Fruit fly (Drosophila melanogaster) whole organism, prepupa: ENCODE data around the gene upd3.

ENCODE experiments used
- CG11294 ChIP-seq: fragments of 200-800 bp; sonication (Bioruptor generic); IDR thresholded peaks from 2 replicates; pipeline ENCODE4 v1.3.6; 2022; ENCODE audit warnings: missing biosample characterization, missing genetic modification characterization
- CG11762 ChIP-seq: fragments of 200-800 bp; sonication (Bioruptor generic); optimal IDR thresholded peaks from 3 replicates; lab custom pipeline; 2016; ENCODE audit warnings: missing biosample characterization, missing genetic modification characterization; ENCODE audit not compliant: insufficient read depth
- CG15336 ChIP-seq: fragments of 200-800 bp; sonication (Bioruptor generic); IDR thresholded peaks from 2 replicates; pipeline ENCODE4 v1.3.6; 2022; ENCODE audit warnings: missing biosample characterization, missing genetic modification characterization
- CG1621 ChIP-seq: fragments of 200-800 bp; sonication (Bioruptor generic); optimal IDR thresholded peaks from 3 replicates; lab custom pipeline; 2018; ENCODE audit warnings: missing biosample characterization, mild to moderate bottlenecking, missing genetic modification characterization
- CG16779 ChIP-seq: fragments of 200-800 bp; sonication (Bioruptor generic); optimal IDR thresholded peaks from 3 replicates; lab custom pipeline; 2017; ENCODE audit warnings: missing biosample characterization, mild to moderate bottlenecking, missing genetic modification characterization
- CG3032 ChIP-seq: fragments of 200-800 bp; optimal IDR thresholded peaks from 2 replicates; lab custom pipeline; 2019; ENCODE audit warnings: missing biosample characterization, mild to moderate bottlenecking, missing genetic modification characterization, moderate library complexity
- CG31627 ChIP-seq: fragments of 200-800 bp; sonication (Bioruptor generic); optimal IDR thresholded peaks from 3 replicates; lab custom pipeline; 2016; ENCODE audit warnings: missing biosample characterization, missing genetic modification characterization
- CG32006 ChIP-seq: fragments of 200-800 bp; sonication (Bioruptor generic); optimal IDR thresholded peaks from 3 replicates; lab custom pipeline; 2017; ENCODE audit warnings: missing biosample characterization, mild to moderate bottlenecking, missing genetic modification characterization
- CG34406 ChIP-seq: fragments of 200-800 bp; sonication (Bioruptor generic); optimal IDR thresholded peaks from 3 replicates; lab custom pipeline; 2016; ENCODE audit warnings: missing biosample characterization, missing genetic modification characterization
- CG4318 ChIP-seq: fragments of 200-800 bp; sonication (Bioruptor generic); optimal IDR thresholded peaks from 3 replicates; lab custom pipeline; 2017; ENCODE audit warnings: missing biosample characterization, mild to moderate bottlenecking, missing genetic modification characterization
- CG6163 ChIP-seq: fragments of 200-800 bp; sonication (Bioruptor generic); IDR thresholded peaks from 3 replicates; pipeline ENCODE4 v1.3.6; 2022; ENCODE audit warnings: missing biosample characterization, missing genetic modification characterization
- CG6276 ChIP-seq: fragments of 200-800 bp; sonication (Bioruptor generic); optimal IDR thresholded peaks from 2 replicates; lab custom pipeline; 2017; ENCODE audit warnings: missing biosample characterization, mild to moderate bottlenecking, missing genetic modification characterization
- CG6792 ChIP-seq: fragments of 200-800 bp; sonication (Bioruptor generic); optimal IDR thresholded peaks from 3 replicates; lab custom pipeline; 2016; ENCODE audit warnings: missing biosample characterization, missing genetic modification characterization
- CG6808 ChIP-seq: fragments of 200-800 bp; sonication (Bioruptor generic); optimal IDR thresholded peaks from 3 replicates; lab custom pipeline; 2017; ENCODE audit warnings: missing biosample characterization, missing genetic modification characterization, mild to moderate bottlenecking, moderate library complexity, missing genetic modification reagents
- CG6854 ChIP-seq: fragments of 200-800 bp; sonication (Bioruptor generic); optimal IDR thresholded peaks from 2 replicates; lab custom pipeline; 2017; ENCODE audit warnings: missing biosample characterization, mild to moderate bottlenecking, missing genetic modification characterization
- CG7368 ChIP-seq: fragments of 200-800 bp; sonication (Bioruptor generic); optimal IDR thresholded peaks from 3 replicates; lab custom pipeline; 2016; ENCODE audit warnings: missing biosample characterization, missing genetic modification characterization
- CG8319 ChIP-seq: fragments of 200-800 bp; sonication (Bioruptor generic); optimal IDR thresholded peaks from 3 replicates; lab custom pipeline; 2016; ENCODE audit warnings: missing biosample characterization, missing genetic modification characterization
- CG8632 ChIP-seq: fragments of 200-800 bp; sonication (Bioruptor generic); optimal IDR thresholded peaks from 3 replicates; lab custom pipeline; 2016; ENCODE audit warnings: missing biosample characterization, missing genetic modification characterization
- CG9139 ChIP-seq: fragments of 200-800 bp; sonication (Bioruptor generic); optimal IDR thresholded peaks from 3 replicates; lab custom pipeline; 2017; ENCODE audit warnings: missing biosample characterization, mild to moderate bottlenecking, missing genetic modification characterization
- Eip78C ChIP-seq: fragments of 200-800 bp; sonication (Bioruptor generic); peaks from one replicate; lab custom pipeline; 2016; ENCODE audit warnings: missing biosample characterization, missing genetic modification characterization
- Eip93F ChIP-seq: fragments of 200-800 bp; sonication (Bioruptor generic); optimal IDR thresholded peaks from 2 replicates; lab custom pipeline; 2016; ENCODE audit warnings: missing biosample characterization, mild to moderate bottlenecking, missing genetic modification characterization
- Hr38 ChIP-seq: sonication (Bioruptor generic); optimal IDR thresholded peaks from 2 replicates; lab custom pipeline; 2016; ENCODE audit warnings: missing biosample characterization, missing genetic modification characterization
- Hr4 ChIP-seq: fragments of 200-800 bp; sonication (Bioruptor generic); optimal IDR thresholded peaks from 3 replicates; lab custom pipeline; 2016; ENCODE audit warnings: missing biosample characterization, missing genetic modification characterization
- Lpt ChIP-seq: fragments of 200-800 bp; sonication (Bioruptor generic); optimal IDR thresholded peaks from 3 replicates; lab custom pipeline; 2016; ENCODE audit warnings: missing biosample characterization, missing genetic modification characterization
- OdsH ChIP-seq: fragments of 200-800 bp; sonication (Bioruptor generic); optimal IDR thresholded peaks from 3 replicates; lab custom pipeline; 2016; ENCODE audit warnings: missing biosample characterization, missing genetic modification characterization
- Sox102F ChIP-seq: fragments of 200-800 bp; sonication (Bioruptor generic); optimal IDR thresholded peaks from 2 replicates; lab custom pipeline; 2016; ENCODE audit warnings: missing biosample characterization, mild to moderate bottlenecking, missing genetic modification characterization
- Sox14 ChIP-seq: fragments of 200-800 bp; sonication (Bioruptor generic); optimal IDR thresholded peaks from 3 replicates; lab custom pipeline; 2016; ENCODE audit warnings: missing biosample characterization, missing genetic modification characterization
- Sox15 ChIP-seq: fragments of 200-800 bp; sonication (Bioruptor generic); optimal IDR thresholded peaks from 3 replicates; lab custom pipeline; 2016; ENCODE audit warnings: missing biosample characterization, missing genetic modification characterization
- cyc ChIP-seq: fragments of 200-800 bp; sonication (Bioruptor generic); optimal IDR thresholded peaks from 3 replicates; lab custom pipeline; 2016; ENCODE audit warnings: missing biosample characterization, missing genetic modification characterization
- dsx ChIP-seq: fragments of 200-800 bp; optimal IDR thresholded peaks from 3 replicates; lab custom pipeline; 2019; ENCODE audit warnings: missing biosample characterization, mild to moderate bottlenecking, missing genetic modification characterization, moderate library complexity; ENCODE audit not compliant: poor library complexity, severe bottlenecking
- fd59A ChIP-seq: fragments of 200-800 bp; sonication (Bioruptor generic); optimal IDR thresholded peaks from 2 replicates; lab custom pipeline; 2017; ENCODE audit warnings: missing biosample characterization, mild to moderate bottlenecking, missing genetic modification characterization, missing genetic modification reagents
- lz ChIP-seq: fragments of 200-800 bp; sonication (Bioruptor generic); optimal IDR thresholded peaks from 3 replicates; lab custom pipeline; 2016; ENCODE audit warnings: missing biosample characterization, missing genetic modification characterization
- net ChIP-seq: fragments of 200-800 bp; sonication (Bioruptor generic); optimal IDR thresholded peaks from 3 replicates; lab custom pipeline; 2016; ENCODE audit warnings: missing biosample characterization, missing genetic modification characterization
- pdm3 ChIP-seq: fragments of 200-800 bp; sonication (Bioruptor generic); optimal IDR thresholded peaks from 3 replicates; lab custom pipeline; 2016; ENCODE audit warnings: missing biosample characterization, missing genetic modification characterization
- salr ChIP-seq, 2 experiments: fragments of 200-800 bp; sonication (Bioruptor generic); optimal IDR thresholded peaks; 3 replicates each; lab custom pipeline; 2016 to 2018; ENCODE audit warnings: missing biosample characterization in 2 of 2, missing genetic modification characterization in 2 of 2, mild to moderate bottlenecking in 1 of 2
- spab ChIP-seq: fragments of 200-800 bp; sonication (Bioruptor generic); optimal IDR thresholded peaks from 2 replicates; lab custom pipeline; 2017; ENCODE audit warnings: missing biosample characterization, mild to moderate bottlenecking, missing genetic modification characterization, missing genetic modification reagents
- ss ChIP-seq, 2 experiments: fragments of 200-800 bp; sonication (Bioruptor generic); optimal IDR thresholded peaks; 2 replicates in 1 of 2; 3 replicates in 1 of 2; lab custom pipeline; 2017 to 2018; ENCODE audit warnings: mild to moderate bottlenecking in 2 of 2, missing biosample characterization in 2 of 2, missing genetic modification characterization in 2 of 2, moderate library complexity in 1 of 2
- svp ChIP-seq: fragments of 200-800 bp; sonication (Bioruptor generic); peaks from one replicate; lab custom pipeline; 2016; ENCODE audit warnings: missing biosample characterization, missing genetic modification characterization
- topi ChIP-seq: fragments of 200-800 bp; sonication (Bioruptor generic); optimal IDR thresholded peaks from 3 replicates; lab custom pipeline; 2016; ENCODE audit warnings: missing biosample characterization, missing genetic modification characterization
- vri ChIP-seq: fragments of 200-800 bp; sonication (Bioruptor generic); optimal IDR thresholded peaks from 3 replicates; lab custom pipeline; 2016; ENCODE audit warnings: missing biosample characterization, mild to moderate bottlenecking, missing genetic modification characterization

upd3 gene

DNA sequence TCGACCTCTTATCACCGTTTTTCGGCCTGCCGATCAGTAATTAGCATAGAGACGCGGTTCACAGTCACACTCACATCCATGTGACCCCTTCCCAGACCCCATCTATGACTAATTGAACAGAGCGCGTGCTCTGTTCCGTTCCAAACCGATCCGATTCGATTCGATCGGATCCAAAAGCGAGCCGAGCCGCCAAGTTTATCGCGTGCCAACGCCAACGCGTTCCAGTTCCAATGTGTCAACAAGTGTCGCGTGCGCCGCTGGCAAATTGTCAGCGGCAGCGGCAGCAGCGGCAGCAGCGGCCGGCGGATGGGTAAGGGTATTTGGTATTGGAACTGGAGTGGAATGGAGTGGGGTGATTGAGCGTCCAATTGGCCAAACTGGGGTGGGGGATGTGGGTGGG lies 28.8 kb upstream of the upd3 start:
- TF ChIP-seq CG11294 (no peak), CG7368 (GFP tag; lab: Kevin White, UChicago) (no peak), ss (GFP tag; optimal IDR thresholded peaks at IDR 0.05; lab: Kevin White, UChicago) (peak in 1 of 2 experiments; percentile 17), cyc (GFP tag; lab: Kevin White, UChicago) (no peak), CG32006 (no peak), CG31627 (no peak), Hr4 (GFP tag; lab: Kevin White, UChicago) (no peak), svp (GFP tag; lab: Kevin White, UChicago) (peak; percentile 64), dsx (GFP tag; lab: Kevin White, UChicago) (no peak), CG8319 (GFP tag; lab: Kevin White, UChicago) (no peak), CG15336 (GFP tag; lab: Robert Waterston, UW) (no peak), Sox15 (GFP tag; lab: Kevin White, UChicago) (no peak)
- TF ChIP-seq, all 60 proteins: peak for 2

DNA sequence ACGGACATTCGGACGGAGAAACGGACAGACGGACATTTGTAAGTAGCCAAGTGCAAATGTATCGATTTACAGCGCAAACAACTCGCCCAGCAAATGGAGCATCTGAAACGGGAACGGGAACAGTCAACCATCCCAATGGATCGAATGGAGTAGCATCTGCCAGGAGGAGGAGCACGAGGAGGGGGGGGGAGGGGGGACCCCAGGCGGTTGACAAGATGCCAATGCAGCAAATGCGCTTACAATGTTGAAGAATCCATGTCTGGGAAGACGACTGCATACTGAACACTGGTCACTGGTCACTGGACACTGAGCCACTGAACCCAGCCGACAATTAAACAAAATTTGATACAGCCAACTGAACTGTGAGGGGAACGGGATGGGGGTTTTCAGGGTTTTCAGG lies 25.1 kb upstream of the upd3 start:
- TF ChIP-seq salr (GFP tag; optimal IDR thresholded peaks at IDR 0.05; lab: Kevin White, UChicago) (no peak), Eip93F (GFP tag; lab: Kevin White, UChicago) (no peak), dsx (GFP tag; lab: Kevin White, UChicago) (peak; percentile 67), Lpt (GFP tag; lab: Kevin White, UChicago) (no peak), svp (GFP tag; lab: Kevin White, UChicago) (no peak)

DNA sequence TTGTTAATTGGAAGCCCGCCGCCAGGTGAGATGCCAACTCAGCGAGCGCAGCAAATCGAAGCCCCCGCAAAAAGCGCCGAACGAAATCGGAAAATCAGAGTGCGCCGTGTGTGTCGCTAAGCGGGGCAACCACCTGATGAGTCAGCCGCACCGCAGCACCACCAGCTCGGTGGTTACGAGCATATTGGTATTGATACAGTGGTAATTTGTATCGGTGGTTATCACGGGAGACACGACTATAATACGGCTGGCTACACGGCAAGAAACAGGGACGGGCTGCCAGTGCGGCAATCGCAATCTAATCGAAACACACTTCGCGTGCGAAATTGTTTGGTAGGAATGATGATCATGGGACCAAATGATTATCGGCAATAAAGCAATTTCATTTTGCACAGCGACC lies 23.3 kb upstream of the upd3 start:
- TF ChIP-seq CG31627: no peak
- TF ChIP-seq Eip93F (GFP tag; lab: Kevin White, UChicago): no peak
- TF ChIP-seq Hr38: no peak
- no peak for TF ChIP-seq Sox102F (GFP tag; lab: Kevin White, UChicago)
- peak; percentile 2 for TF ChIP-seq CG6854 (GFP tag; lab: Kevin White, UChicago)
- TF ChIP-seq salr (GFP tag; optimal IDR thresholded peaks at IDR 0.05; lab: Kevin White, UChicago): no peak
- TF ChIP-seq svp (GFP tag; lab: Kevin White, UChicago): peak; percentile 53
- TF ChIP-seq Lpt (GFP tag; lab: Kevin White, UChicago): no peak
- no peak for TF ChIP-seq OdsH
- TF ChIP-seq Sox14 (GFP tag; lab: Kevin White, UChicago): no peak
- no peak for TF ChIP-seq CG15336 (GFP tag; lab: Robert Waterston, UW)
- no peak for TF ChIP-seq CG4318
- TF ChIP-seq CG6163 (GFP tag; lab: Robert Waterston, UW): no peak
- no peak for TF ChIP-seq CG32006

DNA sequence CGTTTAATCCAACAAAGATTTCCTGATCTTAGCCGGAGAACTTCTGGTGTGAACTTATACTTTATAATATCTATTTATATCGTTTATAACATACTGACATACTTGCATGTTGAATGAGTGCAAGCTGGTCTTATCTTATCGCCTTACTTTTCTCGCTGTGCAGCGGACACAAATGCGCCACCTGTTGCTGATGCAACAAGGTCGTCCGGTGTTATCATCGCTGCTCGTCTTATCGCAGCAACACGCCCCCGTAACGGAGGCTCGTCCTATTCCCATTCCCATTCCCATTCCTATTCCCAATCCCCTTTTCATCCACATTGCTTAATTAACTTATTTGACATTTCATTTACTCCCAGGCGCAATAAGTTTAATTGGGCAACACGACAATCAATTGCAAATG lies 22.6 kb upstream of the upd3 start:
- TF ChIP-seq svp (GFP tag; lab: Kevin White, UChicago) (peak; percentile 27), CG11762 (GFP tag; lab: Kevin White, UChicago) (no peak)

DNA sequence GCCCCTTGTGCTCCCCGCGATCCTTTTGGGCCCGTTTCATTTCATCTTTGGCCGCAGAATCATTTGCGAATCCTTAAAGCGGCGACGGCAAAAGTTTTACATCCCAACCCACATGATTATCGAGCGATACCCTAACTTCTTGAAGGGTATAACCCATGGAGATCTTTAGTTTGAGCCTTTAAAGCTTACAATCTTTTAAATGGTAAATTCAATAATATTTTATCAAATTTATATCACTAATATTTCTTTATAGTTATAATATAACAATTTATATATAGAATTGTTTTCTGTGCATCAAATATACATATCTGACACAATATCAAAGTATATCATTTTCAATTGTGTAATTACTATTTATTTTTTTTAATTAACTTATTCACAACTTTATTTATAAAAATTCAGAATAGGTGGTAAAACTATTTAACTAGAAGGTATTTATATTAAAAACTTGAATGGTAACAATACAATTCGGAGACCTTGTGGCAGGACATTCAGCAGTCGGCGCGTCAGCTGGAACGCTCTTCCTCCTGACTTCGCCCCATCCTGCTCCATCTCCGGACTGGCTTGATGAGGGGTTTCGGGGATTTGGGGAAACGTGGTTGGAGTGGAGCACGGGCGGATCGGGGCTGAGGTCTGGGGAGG lies 20.7 kb upstream of the upd3 start:
- TF ChIP-seq Eip78C (GFP tag; lab: Kevin White, UChicago): peak; percentile 62
- peak; percentile 64 for TF ChIP-seq spab (GFP tag; lab: Kevin White, UChicago)
- peak; percentile 70 for TF ChIP-seq CG8632
- peak; percentile 48 for TF ChIP-seq CG11762 (GFP tag; lab: Kevin White, UChicago)
- TF ChIP-seq CG7368 (GFP tag; lab: Kevin White, UChicago): peak; percentile 49
- peak; percentile 17 for TF ChIP-seq CG31627
- TF ChIP-seq lz: peak; percentile 2
- no peak for TF ChIP-seq Sox14 (GFP tag; lab: Kevin White, UChicago)
- TF ChIP-seq topi (GFP tag; lab: Kevin White, UChicago): peak; percentile 63
- peak; percentile 22 for TF ChIP-seq CG32006
- no peak for TF ChIP-seq CG1621
- TF ChIP-seq CG6276 (GFP tag; lab: Kevin White, UChicago): no peak
- peak; percentile 69 for TF ChIP-seq CG34406
- peak; percentile 71 for TF ChIP-seq CG6808 (GFP tag; lab: Kevin White, UChicago)
- peak; percentile 50 for TF ChIP-seq CG9139 (GFP tag; lab: Kevin White, UChicago)
- TF ChIP-seq CG16779 (tag; lab: Kevin White, UChicago): no peak
- TF ChIP-seq CG3032 (tag; lab: Kevin White, UChicago): peak; percentile 81
- no peak for TF ChIP-seq CG11294
- peak; percentile 62 for TF ChIP-seq CG6792 (GFP tag; lab: Kevin White, UChicago)
- TF ChIP-seq net: no peak
- no peak for TF ChIP-seq CG15336 (GFP tag; lab: Robert Waterston, UW)
- peak; percentile 51 for TF ChIP-seq OdsH
- peak; percentile 30 for TF ChIP-seq pdm3
- TF ChIP-seq CG6163 (GFP tag; lab: Robert Waterston, UW): peak; percentile 60
- TF ChIP-seq fd59A (GFP tag; lab: Kevin White, UChicago): peak; percentile 50
- peak; percentile 68 for TF ChIP-seq Sox15 (GFP tag; lab: Kevin White, UChicago)
- no peak for TF ChIP-seq vri (GFP tag; lab: Kevin White, UChicago)
- no peak for TF ChIP-seq Hr4 (GFP tag; lab: Kevin White, UChicago)
